Worm (Caenorhabditis elegans) whole organism, mixed stage, embryonic: ENCODE results near the gene srx-73.

Source experiments
- M03D4.4 ChIP-seq: sonication (generic microtip); optimal IDR thresholded peaks from 2 replicates; lab custom pipeline; 2017; ENCODE audit warnings: mild to moderate bottlenecking, missing genetic modification characterization, missing compliant biosample characterization
- bed-3 ChIP-seq: fragments of 200-800 bp; sonication (Bioruptor generic); optimal IDR thresholded peaks from 3 replicates; lab custom pipeline; 2018; ENCODE audit warnings: mild to moderate bottlenecking, missing genetic modification characterization, moderate library complexity, missing compliant biosample characterization
- blmp-1 ChIP-seq: fragments of 150-350 bp; optimal IDR thresholded peaks from 2 replicates; lab custom pipeline; 2014; ENCODE audit warnings: missing biosample characterization, missing genetic modification characterization
- ceh-39 ChIP-seq: fragments of 150-350 bp; optimal IDR thresholded peaks from 2 replicates; lab custom pipeline; 2014; ENCODE audit warnings: missing biosample characterization, missing genetic modification characterization
- ceh-43 ChIP-seq: fragments of 200-800 bp; sonication (Bioruptor generic); optimal IDR thresholded peaks from 2 replicates; lab custom pipeline; 2018; ENCODE audit warnings: mild to moderate bottlenecking, missing genetic modification characterization, moderate library complexity, missing compliant biosample characterization
- ceh-83 ChIP-seq: fragments of 200-800 bp; sonication (Bioruptor generic); optimal IDR thresholded peaks from 2 replicates; lab custom pipeline; 2018; ENCODE audit warnings: mild to moderate bottlenecking, missing genetic modification characterization, missing compliant biosample characterization
- ces-1 ChIP-seq: fragments of 150-350 bp; optimal IDR thresholded peaks from 2 replicates; lab custom pipeline; 2014; ENCODE audit warnings: missing biosample characterization, missing genetic modification reagents, missing genetic modification characterization
- cnd-1 ChIP-seq: fragments of 200-800 bp; sonication (Bioruptor generic); optimal IDR thresholded peaks from 2 replicates; lab custom pipeline; 2018; ENCODE audit warnings: mild to moderate bottlenecking, missing genetic modification characterization, missing compliant biosample characterization
- elt-1 ChIP-seq: sonication (generic microtip); optimal IDR thresholded peaks from 2 replicates; lab custom pipeline; 2017; ENCODE audit warnings: missing genetic modification characterization, mild to moderate bottlenecking, missing compliant biosample characterization, antibody characterized with exemption, moderate library complexity, borderline replicate concordance; ENCODE audit not compliant: insufficient read depth
- elt-3 ChIP-seq: fragments of 150-350 bp; optimal IDR thresholded peaks from 2 replicates; lab custom pipeline; 2014; ENCODE audit warnings: missing biosample characterization, missing genetic modification characterization
- flh-1 ChIP-seq: fragments of 200-800 bp; sonication (Bioruptor generic); optimal IDR thresholded peaks from 2 replicates; lab custom pipeline; 2018; ENCODE audit warnings: mild to moderate bottlenecking, missing genetic modification characterization, moderate library complexity, missing compliant biosample characterization
- ham-2 ChIP-seq: fragments of 200-800 bp; sonication (Bioruptor generic); optimal IDR thresholded peaks from 2 replicates; lab custom pipeline; 2018; ENCODE audit warnings: mild to moderate bottlenecking, missing genetic modification characterization, missing compliant biosample characterization
- hlh-1 ChIP-seq: fragments of 150-350 bp; optimal IDR thresholded peaks from 2 replicates; lab custom pipeline; 2014; ENCODE audit warnings: missing biosample characterization, missing genetic modification reagents, missing genetic modification characterization
- lin-13 ChIP-seq: fragments of 150-350 bp; optimal IDR thresholded peaks from 2 replicates; lab custom pipeline; 2014; ENCODE audit warnings: missing biosample characterization, missing genetic modification characterization
- mab-5 ChIP-seq: fragments of 150-350 bp; optimal IDR thresholded peaks from 2 replicates; lab custom pipeline; 2014; ENCODE audit warnings: missing biosample characterization, missing genetic modification characterization
- mep-1 ChIP-seq: fragments of 150-350 bp; optimal IDR thresholded peaks from 2 replicates; lab custom pipeline; 2017; ENCODE audit warnings: missing biosample characterization, missing genetic modification reagents, missing genetic modification characterization, inconsistent platforms
- mls-2 ChIP-seq: sonication (generic microtip); optimal IDR thresholded peaks from 2 replicates; lab custom pipeline; 2016; ENCODE audit warnings: mild to moderate bottlenecking, missing genetic modification characterization, moderate library complexity, missing compliant biosample characterization
- nhr-12 ChIP-seq: fragments of 150-350 bp; optimal IDR thresholded peaks from 2 replicates; lab custom pipeline; 2014; ENCODE audit warnings: missing biosample characterization, missing genetic modification characterization
- nhr-2 ChIP-seq: fragments of 150-350 bp; optimal IDR thresholded peaks from 2 replicates; lab custom pipeline; 2014; ENCODE audit warnings: missing biosample characterization, missing genetic modification characterization
- nhr-237 ChIP-seq: fragments of 150-350 bp; optimal IDR thresholded peaks from 2 replicates; lab custom pipeline; 2014; ENCODE audit warnings: missing biosample characterization, missing genetic modification characterization
- nhr-28 ChIP-seq: fragments of 150-350 bp; optimal IDR thresholded peaks from 2 replicates; lab custom pipeline; 2014; ENCODE audit warnings: missing biosample characterization, missing genetic modification characterization
- nhr-76 ChIP-seq: sonication (generic microtip); optimal IDR thresholded peaks from 2 replicates; lab custom pipeline; 2017; ENCODE audit warnings: missing biosample characterization, missing genetic modification characterization
- pha-4 ChIP-seq: fragments of 150-350 bp; optimal IDR thresholded peaks from 2 replicates; lab custom pipeline; 2018; ENCODE audit warnings: missing biosample characterization, missing genetic modification reagents, missing genetic modification characterization
- sem-2 ChIP-seq: fragments of 200-800 bp; sonication (Bioruptor generic); optimal IDR thresholded peaks from 2 replicates; lab custom pipeline; 2018; ENCODE audit warnings: mild to moderate bottlenecking, missing genetic modification characterization, missing compliant biosample characterization
- snpc-4 ChIP-seq: fragments of 150-350 bp; optimal IDR thresholded peaks from 2 replicates; lab custom pipeline; 2014; ENCODE audit warnings: missing biosample characterization, missing genetic modification characterization
- tbx-8 ChIP-seq: fragments of 200-800 bp; sonication (Bioruptor generic); optimal IDR thresholded peaks from 2 replicates; lab custom pipeline; 2018; ENCODE audit warnings: mild to moderate bottlenecking, missing genetic modification characterization, moderate library complexity, missing compliant biosample characterization
- unc-120 ChIP-seq: sonication (generic microtip); optimal IDR thresholded peaks from 2 replicates; lab custom pipeline; 2017; ENCODE audit warnings: missing genetic modification characterization, missing compliant biosample characterization; ENCODE audit not compliant: poor library complexity, severe bottlenecking
- unc-39 ChIP-seq: fragments of 150-350 bp; optimal IDR thresholded peaks from 2 replicates; lab custom pipeline; 2014; ENCODE audit warnings: missing biosample characterization, missing genetic modification characterization
- unc-62 ChIP-seq: fragments of 150-350 bp; optimal IDR thresholded peaks from 2 replicates; lab custom pipeline; 2014; ENCODE audit warnings: missing biosample characterization, missing genetic modification reagents, missing genetic modification characterization
- zip-8 ChIP-seq: fragments of 150-350 bp; optimal IDR thresholded peaks from 2 replicates; lab custom pipeline; 2014; ENCODE audit warnings: missing biosample characterization, missing genetic modification characterization
- ztf-11 ChIP-seq: fragments of 150-350 bp; optimal IDR thresholded peaks from 2 replicates; lab custom pipeline; 2014; ENCODE audit warnings: missing biosample characterization, missing genetic modification characterization

Gene srx-73

ce11 chrV:4665651-4666050 lies at the start of gene srx-73:
srx-73 (minus strand) TSS chrV:4665751.
- no peak for TF ChIP-seq lin-13 (tag; lab: Kevin White, UChicago)
- TF ChIP-seq unc-120 (tag; lab: Kevin White, UChicago), result no peak
- TF ChIP-seq ztf-11 (tag; lab: Kevin White, UChicago), result no peak
- no peak for TF ChIP-seq hlh-1 (tag; lab: Kevin White, UChicago)
- TF ChIP-seq bed-3 (GFP tag; lab: Kevin White, UChicago), result no peak
- TF ChIP-seq M03D4.4 (tag; lab: Kevin White, UChicago), result no peak
- no peak for TF ChIP-seq ces-1 (GFP tag; lab: Kevin White, UChicago)
- TF ChIP-seq ceh-43, result no peak
- TF ChIP-seq mab-5 (tag; lab: Kevin White, UChicago), result no peak
- TF ChIP-seq ham-2 (GFP tag; lab: Kevin White, UChicago), result no peak
- TF ChIP-seq flh-1 (GFP tag; lab: Kevin White, UChicago), result no peak
- TF ChIP-seq mep-1 (tag; lab: Kevin White, UChicago), result no peak
- TF ChIP-seq nhr-76, result no peak
- TF ChIP-seq unc-62 (GFP tag; lab: Kevin White, UChicago), result no peak
- TF ChIP-seq nhr-237, result no peak
- TF ChIP-seq blmp-1 (tag; lab: Kevin White, UChicago), result no peak
- no peak for TF ChIP-seq mls-2 (tag; lab: Kevin White, UChicago)
- no peak for TF ChIP-seq cnd-1
- no peak for TF ChIP-seq elt-1 (tag; lab: Kevin White, UChicago)
- TF ChIP-seq sem-2, result no peak

- TF ChIP-seq blmp-1 (tag; lab: Kevin White, UChicago), result no peak
- no peak for TF ChIP-seq ztf-11 (tag; lab: Kevin White, UChicago)
- TF ChIP-seq elt-1 (tag; lab: Kevin White, UChicago), result no peak
- TF ChIP-seq ham-2 (GFP tag; lab: Kevin White, UChicago), result no peak
- no peak for TF ChIP-seq nhr-28 (tag; lab: Kevin White, UChicago)
- TF ChIP-seq unc-120 (tag; lab: Kevin White, UChicago), result no peak
Measured at ce11 chrV:4710464-4710863, 44.9 kb upstream of the srx-73 start, which contains the start of gene oac-24. oac-24 (plus strand) TSS chrV:4710764.

- no peak for TF ChIP-seq unc-120 (tag; lab: Kevin White, UChicago)
- no peak for TF ChIP-seq nhr-76
- no peak for TF ChIP-seq pha-4
- TF ChIP-seq cnd-1, result no peak
- TF ChIP-seq nhr-2 (tag; lab: Kevin White, UChicago), result no peak
- no peak for TF ChIP-seq mls-2 (tag; lab: Kevin White, UChicago)
- TF ChIP-seq snpc-4 (tag; lab: Kevin White, UChicago), result no peak
- TF ChIP-seq nhr-237, result no peak
- no peak for TF ChIP-seq hlh-1 (tag; lab: Kevin White, UChicago)
- no peak for TF ChIP-seq ceh-43
- TF ChIP-seq ham-2 (GFP tag; lab: Kevin White, UChicago), result no peak
- TF ChIP-seq tbx-8 (GFP tag; lab: Kevin White, UChicago), result no peak
- no peak for TF ChIP-seq bed-3 (GFP tag; lab: Kevin White, UChicago)
- no peak for TF ChIP-seq elt-3 (tag; lab: Kevin White, UChicago)
- TF ChIP-seq unc-62 (GFP tag; lab: Kevin White, UChicago), result no peak
- TF ChIP-seq elt-1 (tag; lab: Kevin White, UChicago), result no peak
- no peak for TF ChIP-seq ceh-39 (tag; lab: Kevin White, UChicago)
Measured at ce11 chrV:4707646-4708045, 42.1 kb upstream of the srx-73 start.

- TF ChIP-seq ztf-11 (tag; lab: Kevin White, UChicago) (no peak), pha-4 (no peak), ceh-83 (GFP tag; lab: Kevin White, UChicago) (no peak), unc-120 (tag; lab: Kevin White, UChicago) (no peak), nhr-2 (tag; lab: Kevin White, UChicago) (no peak), ham-2 (GFP tag; lab: Kevin White, UChicago) (no peak), zip-8 (tag; lab: Kevin White, UChicago) (no peak), ceh-39 (tag; lab: Kevin White, UChicago) (no peak), nhr-28 (tag; lab: Kevin White, UChicago) (no peak), mab-5 (tag; lab: Kevin White, UChicago) (no peak), nhr-76 (no peak), unc-39 (no peak), ceh-43 (no peak), nhr-12 (tag; lab: Kevin White, UChicago) (no peak), mep-1 (tag; lab: Kevin White, UChicago) (no peak), nhr-237 (no peak), cnd-1 (no peak), elt-1 (tag; lab: Kevin White, UChicago) (no peak), M03D4.4 (tag; lab: Kevin White, UChicago) (no peak)
Measured at ce11 chrV:4700189-4700588, 34.6 kb upstream of the srx-73 start, which contains the start of gene ZC266.1. ZC266.1 (minus strand) TSS chrV:4700289.
